Fruit fly (Drosophila melanogaster) whole organism, embryonic: ENCODE data around the gene CRAT.
A peak's percentile ranks its signal among the peaks of the same experiment; 100 is the strongest.

Source experiments
- B-H2 ChIP-seq: fragments of 200-800 bp; sonication (Bioruptor generic); optimal IDR thresholded peaks from 2 replicates; lab custom pipeline; 2018; ENCODE audit warnings: missing biosample characterization, mild to moderate bottlenecking, missing genetic modification characterization
- BEAF-32 ChIP-seq: fragments of 200-800 bp; sonication (Bioruptor generic); optimal IDR thresholded peaks from 3 replicates; lab custom pipeline; 2017; ENCODE audit warnings: missing biosample characterization, missing genetic modification characterization, mild to moderate bottlenecking, moderate library complexity, missing genetic modification reagents
- Bgb ChIP-seq: fragments of 200-800 bp; sonication (Bioruptor generic); IDR thresholded peaks from 2 replicates; pipeline ENCODE4 v1.3.6; 2022; ENCODE audit warnings: missing biosample characterization, missing genetic modification characterization; ENCODE audit not compliant: partially characterized antibody
- CG10959 ChIP-seq: fragments of 200-800 bp; sonication (Bioruptor generic); IDR thresholded peaks from 2 replicates; pipeline ENCODE4 v1.3.6; 2022; ENCODE audit warnings: missing biosample characterization, missing genetic modification characterization
- CG11085 ChIP-seq: fragments of 200-800 bp; sonication (Bioruptor generic); IDR thresholded peaks from 2 replicates; pipeline ENCODE4 v1.3.6; 2022; ENCODE audit warnings: missing biosample characterization, missing genetic modification characterization
- CG14050 ChIP-seq: fragments of 200-800 bp; sonication (Bioruptor generic); IDR thresholded peaks from 3 replicates; pipeline ENCODE4 v1.3.6; 2022; ENCODE audit warnings: missing biosample characterization, missing genetic modification characterization
- CG14667 ChIP-seq: fragments of 200-800 bp; sonication (Bioruptor generic); IDR thresholded peaks from 2 replicates; pipeline ENCODE4 v1.3.6; 2022; ENCODE audit warnings: missing biosample characterization, missing genetic modification characterization
- CG1529 ChIP-seq: fragments of 200-800 bp; sonication (Bioruptor generic); optimal IDR thresholded peaks from 3 replicates; lab custom pipeline; 2018; ENCODE audit warnings: missing biosample characterization, missing genetic modification characterization
- CG1603 ChIP-seq: fragments of 200-800 bp; sonication (Bioruptor generic); optimal IDR thresholded peaks from 2 replicates; lab custom pipeline; 2019; ENCODE audit warnings: missing biosample characterization, mild to moderate bottlenecking, missing genetic modification characterization, moderate library complexity
- CG17361 ChIP-seq: fragments of 200-800 bp; sonication (Bioruptor generic); IDR thresholded peaks from 3 replicates; pipeline ENCODE4 v1.3.6; 2022; ENCODE audit warnings: missing biosample characterization, missing genetic modification characterization
- CG17385 ChIP-seq: fragments of 200-800 bp; sonication (Bioruptor generic); optimal IDR thresholded peaks from 3 replicates; lab custom pipeline; 2018; ENCODE audit warnings: missing biosample characterization, mild to moderate bottlenecking, missing genetic modification characterization
- CG2120 ChIP-seq: fragments of 200-800 bp; sonication (Bioruptor generic); optimal IDR thresholded peaks from 3 replicates; lab custom pipeline; 2016; ENCODE audit warnings: missing biosample characterization, missing genetic modification characterization
- CG2199 ChIP-seq: fragments of 200-800 bp; sonication (Bioruptor generic); IDR thresholded peaks from 3 replicates; pipeline ENCODE4 v1.3.6; 2022; ENCODE audit warnings: missing biosample characterization, missing genetic modification characterization
- CG6654 ChIP-seq: fragments of 200-800 bp; sonication (Bioruptor generic); optimal IDR thresholded peaks from 2 replicates; lab custom pipeline; 2017; ENCODE audit warnings: missing biosample characterization, mild to moderate bottlenecking, missing genetic modification characterization
- CG7745 ChIP-seq: fragments of 200-800 bp; sonication (Bioruptor generic); optimal IDR thresholded peaks from 2 replicates; lab custom pipeline; 2018; ENCODE audit warnings: missing biosample characterization, mild to moderate bottlenecking, missing genetic modification characterization, moderate library complexity
- CG9876 ChIP-seq: fragments of 200-800 bp; sonication (Bioruptor generic); optimal IDR thresholded peaks from 2 replicates; lab custom pipeline; 2016; ENCODE audit warnings: missing biosample characterization, missing genetic modification characterization
- CTCF ChIP-seq: fragments of 200-800 bp; sonication (Bioruptor generic); optimal IDR thresholded peaks from 2 replicates; lab custom pipeline; 2017; ENCODE audit warnings: missing biosample characterization, mild to moderate bottlenecking, missing genetic modification characterization, moderate library complexity
- E2f2 ChIP-seq: fragments of 200-800 bp; sonication (Bioruptor generic); IDR thresholded peaks from 2 replicates; pipeline ENCODE4 v1.3.6; 2022; ENCODE audit warnings: missing biosample characterization, missing genetic modification characterization
- GATAe ChIP-seq: fragments of 200-800 bp; sonication (Bioruptor generic); conservative IDR thresholded peaks from 2 replicates; pipeline ENCODE4 v1.3.6; 2022; ENCODE audit warnings: missing biosample characterization, missing genetic modification characterization
- HLH4C ChIP-seq: fragments of 200-800 bp; sonication (Bioruptor generic); IDR thresholded peaks from 3 replicates; pipeline ENCODE4 v1.3.6; 2022; ENCODE audit warnings: missing biosample characterization, missing genetic modification characterization; ENCODE audit not compliant: partially characterized antibody
- HLH54F ChIP-seq: fragments of 200-800 bp; sonication (Bioruptor generic); optimal IDR thresholded peaks from 3 replicates; lab custom pipeline; 2016; ENCODE audit warnings: missing biosample characterization, missing genetic modification characterization
- Hr3 ChIP-seq: fragments of 200-800 bp; sonication (Bioruptor generic); optimal IDR thresholded peaks from 3 replicates; lab custom pipeline; 2016; ENCODE audit warnings: missing biosample characterization, missing genetic modification characterization
- Lhr ChIP-seq: fragments of 200-800 bp; sonication (Bioruptor generic); optimal IDR thresholded peaks from 3 replicates; lab custom pipeline; 2017; ENCODE audit warnings: mild to moderate bottlenecking, missing biosample characterization, missing genetic modification reagents, missing genetic modification characterization
- Mad ChIP-seq: fragments of 200-800 bp; sonication (Bioruptor generic); optimal IDR thresholded peaks from 2 replicates; lab custom pipeline; 2016; ENCODE audit warnings: missing biosample characterization, missing genetic modification characterization
- Neu2 ChIP-seq: fragments of 200-800 bp; sonication (Bioruptor generic); optimal IDR thresholded peaks from 3 replicates; lab custom pipeline; 2016; ENCODE audit warnings: missing biosample characterization, missing genetic modification characterization, borderline replicate concordance
- Oli ChIP-seq: fragments of 200-800 bp; sonication (Bioruptor generic); optimal IDR thresholded peaks from 2 replicates; lab custom pipeline; 2018; ENCODE audit warnings: missing biosample characterization, mild to moderate bottlenecking, missing genetic modification characterization, moderate library complexity
- Opbp ChIP-seq: fragments of 200-800 bp; sonication (Bioruptor generic); IDR thresholded peaks from 3 replicates; pipeline ENCODE4 v1.3.6; 2022; ENCODE audit warnings: missing biosample characterization, missing genetic modification characterization; ENCODE audit not compliant: partially characterized antibody
- Pdp1 ChIP-seq, 2 experiments: fragments of 200-800 bp; sonication (Bioruptor generic); optimal IDR thresholded peaks; 3 replicates each; lab custom pipeline; 2016; ENCODE audit warnings: missing biosample characterization in 2 of 2, missing genetic modification characterization in 2 of 2, mild to moderate bottlenecking in 1 of 2, moderate library complexity in 1 of 2
- Sin3A ChIP-seq: fragments of >200 bp; optimal IDR thresholded peaks from 2 replicates; lab custom pipeline; 2018
- Sox102F ChIP-seq: fragments of 200-800 bp; sonication (Bioruptor generic); optimal IDR thresholded peaks from 2 replicates; lab custom pipeline; 2018; ENCODE audit warnings: missing biosample characterization, mild to moderate bottlenecking, missing genetic modification characterization, moderate library complexity
- Tbp ChIP-seq: fragments of >200 bp; optimal IDR thresholded peaks from 2 replicates; lab custom pipeline; 2018; ENCODE audit warnings: missing biosample characterization, missing genetic modification characterization
- bowl ChIP-seq: fragments of 200-800 bp; sonication (Bioruptor generic); IDR thresholded peaks from 2 replicates; pipeline ENCODE4 v1.3.6; 2022; ENCODE audit warnings: missing biosample characterization, missing genetic modification characterization
- cas ChIP-seq: fragments of 200-800 bp; sonication (Bioruptor generic); IDR thresholded peaks from 2 replicates; pipeline ENCODE4 v1.3.6; 2022; ENCODE audit warnings: missing biosample characterization, missing genetic modification characterization
- crp ChIP-seq, 2 experiments: fragments of 200-800 bp; sonication (Bioruptor generic); optimal IDR thresholded peaks; 2 replicates in 1 of 2; 3 replicates in 1 of 2; lab custom pipeline; 2017; ENCODE audit warnings: missing biosample characterization in 2 of 2, missing genetic modification characterization in 2 of 2, mild to moderate bottlenecking in 1 of 2, moderate library complexity in 1 of 2
- dysf ChIP-seq: fragments of 200-800 bp; sonication (Bioruptor generic); IDR thresholded peaks from 3 replicates; pipeline ENCODE4 v1.3.6; 2022; ENCODE audit warnings: missing biosample characterization, missing genetic modification characterization
- fd64A ChIP-seq: fragments of 200-800 bp; sonication (Bioruptor generic); optimal IDR thresholded peaks from 3 replicates; lab custom pipeline; 2018; ENCODE audit warnings: missing biosample characterization, mild to moderate bottlenecking, missing genetic modification characterization
- her ChIP-seq: fragments of 200-800 bp; sonication (Bioruptor generic); optimal IDR thresholded peaks from 2 replicates; lab custom pipeline; 2016; ENCODE audit warnings: missing biosample characterization, missing genetic modification characterization
- insv ChIP-seq, 2 experiments: fragments of 200-800 bp; sonication (Bioruptor generic); optimal IDR thresholded peaks; 3 replicates each; lab custom pipeline; 2016 to 2018; ENCODE audit warnings: missing biosample characterization in 2 of 2, missing genetic modification characterization in 2 of 2
- lola ChIP-seq, 3 experiments: fragments of >200 bp in 2 of 3; fragments of 200-800 bp in 1 of 3; sonication (Bioruptor generic) in 1 of 3; optimal IDR thresholded peaks; 2 replicates each; lab custom pipeline; 2017 to 2019; ENCODE audit warnings: missing biosample characterization in 3 of 3, missing genetic modification characterization in 3 of 3, mild to moderate bottlenecking in 1 of 3, moderate library complexity in 1 of 3
- mirr ChIP-seq: fragments of 200-800 bp; sonication (Bioruptor generic); optimal IDR thresholded peaks from 3 replicates; lab custom pipeline; 2018; ENCODE audit warnings: missing biosample characterization, mild to moderate bottlenecking, missing genetic modification characterization
- oc ChIP-seq: fragments of 200-800 bp; sonication (Bioruptor generic); optimal IDR thresholded peaks from 2 replicates; lab custom pipeline; 2018; ENCODE audit warnings: missing biosample characterization, mild to moderate bottlenecking, missing genetic modification characterization, moderate library complexity
- p53 ChIP-seq: fragments of 200-800 bp; sonication (Bioruptor generic); optimal IDR thresholded peaks from 2 replicates; lab custom pipeline; 2016; ENCODE audit warnings: missing biosample characterization, missing genetic modification characterization
- ranshi ChIP-seq: fragments of 200-800 bp; sonication (Bioruptor generic); IDR thresholded peaks from 2 replicates; pipeline ENCODE4 v1.3.6; 2022; ENCODE audit warnings: missing biosample characterization, missing genetic modification characterization
- sob ChIP-seq: fragments of 200-800 bp; sonication (Bioruptor generic); IDR thresholded peaks from 2 replicates; pipeline ENCODE4 v1.3.6; 2022; ENCODE audit warnings: missing biosample characterization, missing genetic modification characterization
- tll ChIP-seq, 2 experiments: fragments of 200-800 bp in 1 of 2; fragments of >200 bp in 1 of 2; sonication (Bioruptor generic) in 1 of 2; optimal IDR thresholded peaks; 2 replicates each; lab custom pipeline; 2017 to 2019; ENCODE audit warnings: missing biosample characterization in 2 of 2, missing genetic modification characterization in 2 of 2, mild to moderate bottlenecking in 1 of 2, moderate library complexity in 1 of 2
- tna ChIP-seq: fragments of 200-800 bp; sonication (Bioruptor generic); IDR thresholded peaks from 2 replicates; pipeline ENCODE4 v1.3.6; 2022; ENCODE audit warnings: missing biosample characterization, missing genetic modification characterization; ENCODE audit not compliant: partially characterized antibody
- vfl ChIP-seq: fragments of 200-800 bp; sonication (Bioruptor generic); optimal IDR thresholded peaks from 2 replicates; lab custom pipeline; 2016; ENCODE audit warnings: missing biosample characterization, missing genetic modification characterization
- zen ChIP-seq: fragments of 200-800 bp; sonication (Bioruptor generic); optimal IDR thresholded peaks from 3 replicates; lab custom pipeline; 2018; ENCODE audit warnings: missing biosample characterization, mild to moderate bottlenecking, missing genetic modification characterization, moderate library complexity
- zf30C ChIP-seq: fragments of 200-800 bp; sonication (Bioruptor generic); optimal IDR thresholded peaks from 3 replicates; lab custom pipeline; 2018; ENCODE audit warnings: missing biosample characterization, mild to moderate bottlenecking, missing genetic modification characterization
- zfh1 ChIP-seq: fragments of 200-800 bp; sonication (Bioruptor generic); IDR thresholded peaks from 3 replicates; pipeline ENCODE4 v1.3.6; 2022; ENCODE audit warnings: missing biosample characterization, missing genetic modification characterization

The CRAT gene

dm6 chr3R:6423984-6424602, 48.2 kb upstream of the CRAT start (continued):
- TF ChIP-seq CG1529 (GFP tag; lab: Kevin White, UChicago) (peak; percentile 85), CG10959 (peak; percentile 88), Oli (tag; lab: Kevin White, UChicago) (peak; percentile 90), sob (peak; percentile 90), Sin3A (lab: Kevin White, UChicago) (no peak), CG17385 (GFP tag; lab: Kevin White, UChicago) (peak; percentile 91), tna (GFP tag; lab: Robert Waterston, UW) (no peak), CG11085 (GFP tag; lab: Robert Waterston, UW) (peak; percentile 65; the same call in 1 of the 2 replicates), CG9876 (GFP tag; lab: Kevin White, UChicago) (peak; percentile 82), mirr (GFP tag; lab: Kevin White, UChicago) (peak; percentile 74), lola (GFP tag; optimal IDR thresholded peaks at IDR 0.05; lab: Kevin White, UChicago) (peak in 1 of 3 experiments; percentile 89), vfl (GFP tag; lab: Kevin White, UChicago) (peak; percentile 90), CG7745 (tag; lab: Kevin White, UChicago) (peak; percentile 69), CG17361 (GFP tag; lab: Robert Waterston, UW) (peak; percentile 91), Mad (peak; percentile 90), zfh1 (GFP tag; lab: Robert Waterston, UW) (peak; percentile 93), GATAe (GFP tag; lab: Robert Waterston, UW) (peak; percentile 34; the same call in 1 of the 2 replicates), her (peak; percentile 92), BEAF-32 (GFP tag; lab: Kevin White, UChicago) (no peak), insv (GFP tag; optimal IDR thresholded peaks at IDR 0.05; lab: Kevin White, UChicago) (peak; percentile 36 to 86), tll (GFP tag; optimal IDR thresholded peaks at IDR 0.05; lab: Kevin White, UChicago) (peak; percentile 10 to 36), HLH54F (peak; percentile 91), CG1603 (tag; lab: Kevin White, UChicago) (peak; percentile 96), Lhr (GFP tag; lab: Kevin White, UChicago) (peak; percentile 59), p53 (GFP tag; lab: Kevin White, UChicago) (peak; percentile 79), B-H2 (GFP tag; lab: Kevin White, UChicago) (peak; percentile 88), zen (tag; lab: Kevin White, UChicago) (peak; percentile 89), oc (tag; lab: Kevin White, UChicago) (peak; percentile 92), zf30C (GFP tag; lab: Kevin White, UChicago) (no peak), CG2120 (GFP tag; lab: Kevin White, UChicago) (peak; percentile 96), fd64A (GFP tag; lab: Kevin White, UChicago) (peak; percentile 79), Opbp (GFP tag; lab: Robert Waterston, UW) (no peak), CG2199 (GFP tag; lab: Robert Waterston, UW) (peak; percentile 81), CG6654 (GFP tag; lab: Kevin White, UChicago) (peak; percentile 63), Neu2 (GFP tag; lab: Kevin White, UChicago) (peak; percentile 80), CG14667 (peak; percentile 88), dysf (GFP tag; lab: Robert Waterston, UW) (peak; percentile 94), Pdp1 (GFP tag; optimal IDR thresholded peaks at IDR 0.05; lab: Kevin White, UChicago) (peak; percentile 89 to 95), CG14050 (peak; percentile 85), Bgb (GFP tag; lab: Robert Waterston, UW) (no peak), bowl (GFP tag; lab: Robert Waterston, UW) (no peak; the same call in 1 of the 2 replicates), Tbp (no peak), HLH4C (GFP tag; lab: Robert Waterston, UW) (no peak), crp (GFP tag; optimal IDR thresholded peaks at IDR 0.05; lab: Kevin White, UChicago) (peak in 1 of 2 experiments; percentile 49), Hr3 (GFP tag; lab: Kevin White, UChicago) (peak; percentile 84), CTCF (GFP tag; lab: Kevin White, UChicago) (peak; percentile 26), ranshi (GFP tag; lab: Robert Waterston, UW) (peak; percentile 90), E2f2 (GFP tag; lab: Robert Waterston, UW) (peak; percentile 74), cas (GFP tag; lab: Robert Waterston, UW) (peak; percentile 72; the same call in 1 of the 2 replicates), Sox102F (GFP tag; lab: Kevin White, UChicago) (peak; percentile 93)
